Worm (Caenorhabditis elegans) whole organism, L4/young adult: ENCODE data around the gene clec-27.

Experiments used
- dao-5 ChIP-seq: sonication (generic microtip); optimal IDR thresholded peaks from 2 replicates; lab custom pipeline; 2016; ENCODE audit warnings: missing genotype, missing genetic modification characterization, moderate library complexity, missing compliant biosample characterization
- him-1 ChIP-seq: sonication (generic microtip); optimal IDR thresholded peaks from 2 replicates; lab custom pipeline; 2016; ENCODE audit warnings: missing genotype, missing genetic modification reagents, missing genetic modification characterization, missing compliant biosample characterization

DNA sequence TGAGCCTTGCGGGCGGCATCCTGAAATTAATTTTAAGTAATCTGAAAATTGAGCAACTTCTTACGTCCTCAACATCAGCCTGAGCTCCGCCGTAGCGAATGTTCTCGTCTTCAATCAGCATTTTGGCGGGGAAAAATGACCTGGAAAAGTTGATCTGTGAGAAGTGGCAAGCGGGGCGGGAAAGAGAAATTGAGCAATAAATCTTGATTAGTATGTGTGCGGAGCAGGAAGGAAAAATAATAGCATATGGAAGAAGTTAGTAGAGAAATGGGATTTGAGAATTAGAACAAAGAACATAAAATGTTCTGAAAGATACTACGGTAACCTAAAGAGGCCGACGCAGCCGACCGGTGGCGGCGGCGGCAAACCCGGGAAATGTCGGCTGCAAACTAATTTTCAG lies 19.4 kb upstream of the clec-27 start, which contains the start of gene tni-3:
- TF ChIP-seq dao-5 (tag; lab: Kevin White, UChicago) (no peak), him-1 (tag; lab: Kevin White, UChicago) (no peak)
